Worm (Caenorhabditis elegans) whole organism, L3 larva: ENCODE data around the gene C08F8.9.
"Not testable (repeated sequence)": the region's sequence is repeated elsewhere in the genome, so short reads cannot be mapped to it uniquely, and the experiment has no call there.

Experiments used
- R02D3.7 ChIP-seq: fragments of 150-350 bp; optimal IDR thresholded peaks from 2 replicates; lab custom pipeline; 2014; ENCODE audit warnings: missing biosample characterization, missing genetic modification characterization
- aly-2 ChIP-seq: fragments of 150-350 bp; optimal IDR thresholded peaks from 2 replicates; lab custom pipeline; 2014; ENCODE audit warnings: missing biosample characterization, missing genetic modification characterization
- ama-1 ChIP-seq: fragments of 150-350 bp; optimal IDR thresholded peaks from 2 replicates; lab custom pipeline; 2018
- ceh-16 ChIP-seq: sonication (generic microtip); optimal IDR thresholded peaks from 2 replicates; lab custom pipeline; 2017; ENCODE audit warnings: missing biosample characterization, missing genetic modification characterization
- ceh-28 ChIP-seq: fragments of 150-350 bp; optimal IDR thresholded peaks from 2 replicates; lab custom pipeline; 2014; ENCODE audit warnings: missing biosample characterization, missing genetic modification reagents, missing genetic modification characterization
- ceh-82 ChIP-seq: fragments of 150-350 bp; optimal IDR thresholded peaks from 2 replicates; lab custom pipeline; 2014; ENCODE audit warnings: missing biosample characterization, missing genetic modification characterization
- egl-27 ChIP-seq: sonication (generic microtip); optimal IDR thresholded peaks from 4 replicates; lab custom pipeline; 2017; ENCODE audit warnings: missing biosample characterization, missing genetic modification reagents, missing genetic modification characterization
- egl-5 ChIP-seq: fragments of 150-350 bp; optimal IDR thresholded peaks from 2 replicates; lab custom pipeline; 2017; ENCODE audit warnings: missing biosample characterization, missing genetic modification reagents, missing genetic modification characterization, inconsistent platforms
- elt-1 ChIP-seq: fragments of 150-350 bp; optimal IDR thresholded peaks from 2 replicates; lab custom pipeline; 2014; ENCODE audit warnings: missing biosample characterization, missing genetic modification characterization
- elt-2 ChIP-seq: sonication (generic microtip); optimal IDR thresholded peaks from 2 replicates; lab custom pipeline; 2016; ENCODE audit warnings: missing genetic modification reagents, mild to moderate bottlenecking, missing genetic modification characterization, missing compliant biosample characterization
- elt-3 ChIP-seq, 3 experiments: fragments of 150-350 bp in 1 of 3; sonication (generic microtip) in 2 of 3; optimal IDR thresholded peaks; 2 replicates in 2 of 3; 4 replicates in 1 of 3; lab custom pipeline; 2014 to 2017; ENCODE audit warnings: missing biosample characterization in 3 of 3, missing genetic modification characterization in 3 of 3
- eor-1 ChIP-seq, 2 experiments: fragments of 150-350 bp; optimal IDR thresholded peaks; 2 replicates each; lab custom pipeline; 2014 to 2018; ENCODE audit warnings: missing biosample characterization in 2 of 2, missing genetic modification characterization in 2 of 2
- fkh-10 ChIP-seq: sonication (generic microtip); optimal IDR thresholded peaks from 2 replicates; lab custom pipeline; 2017; ENCODE audit warnings: missing biosample characterization, missing genetic modification reagents, missing genetic modification characterization
- fkh-2 ChIP-seq: fragments of 150-350 bp; optimal IDR thresholded peaks from 2 replicates; lab custom pipeline; 2014; ENCODE audit warnings: missing biosample characterization, missing genetic modification reagents, missing genetic modification characterization
- fos-1 ChIP-seq: fragments of 150-350 bp; optimal IDR thresholded peaks from 2 replicates; lab custom pipeline; 2014; ENCODE audit warnings: missing biosample characterization, missing genetic modification characterization
- hmg-11 ChIP-seq: sonication (generic microtip); optimal IDR thresholded peaks from 2 replicates; lab custom pipeline; 2016; ENCODE audit warnings: missing genetic modification characterization, missing compliant biosample characterization
- jun-1 ChIP-seq: fragments of 150-350 bp; optimal IDR thresholded peaks from 2 replicates; lab custom pipeline; 2014; ENCODE audit warnings: missing biosample characterization, missing genetic modification reagents, missing genetic modification characterization
- lin-15B ChIP-seq: fragments of 150-350 bp; optimal IDR thresholded peaks from 2 replicates; lab custom pipeline; 2014; ENCODE audit warnings: missing biosample characterization, missing genetic modification characterization
- lin-39 ChIP-seq: fragments of 150-350 bp; optimal IDR thresholded peaks from 2 replicates; lab custom pipeline; 2018; ENCODE audit warnings: missing biosample characterization, missing genetic modification reagents, missing genetic modification characterization
- lsy-12 ChIP-seq: sonication (generic microtip); optimal IDR thresholded peaks from 2 replicates; lab custom pipeline; 2016; ENCODE audit warnings: mild to moderate bottlenecking, missing genetic modification characterization, missing compliant biosample characterization
- mml-1 ChIP-seq: fragments of 150-350 bp; sonication (generic microtip); optimal IDR thresholded peaks from 3 replicates; lab custom pipeline; 2014; ENCODE audit warnings: missing biosample characterization, missing genetic modification characterization
- nfya-1 ChIP-seq: sonication (generic microtip); optimal IDR thresholded peaks from 2 replicates; lab custom pipeline; 2017; ENCODE audit warnings: missing genetic modification characterization, mild to moderate bottlenecking, missing compliant biosample characterization, antibody characterized with exemption, moderate library complexity; ENCODE audit not compliant: insufficient read depth
- nhr-11 ChIP-seq: fragments of 150-350 bp; optimal IDR thresholded peaks from 2 replicates; lab custom pipeline; 2014; ENCODE audit warnings: missing biosample characterization, missing genetic modification characterization
- nhr-12 ChIP-seq: fragments of 150-350 bp; optimal IDR thresholded peaks from 2 replicates; lab custom pipeline; 2014; ENCODE audit warnings: missing biosample characterization, missing genetic modification characterization
- nhr-43 ChIP-seq: sonication (generic microtip); optimal IDR thresholded peaks from 2 replicates; lab custom pipeline; 2016; ENCODE audit warnings: mild to moderate bottlenecking, missing genetic modification characterization, missing compliant biosample characterization; ENCODE audit not compliant: poor library complexity, severe bottlenecking
- nhr-67 ChIP-seq: fragments of 150-350 bp; optimal IDR thresholded peaks from 2 replicates; lab custom pipeline; 2014; ENCODE audit warnings: missing biosample characterization, missing genetic modification characterization
- nhr-76 ChIP-seq: fragments of 150-350 bp; sonication (generic microtip); optimal IDR thresholded peaks from 5 replicates; lab custom pipeline; 2014; ENCODE audit warnings: missing biosample characterization, missing genetic modification characterization
- pha-4 ChIP-seq: fragments of 150-350 bp; optimal IDR thresholded peaks from 2 replicates; lab custom pipeline; 2014; ENCODE audit warnings: missing biosample characterization, missing genetic modification reagents, missing genetic modification characterization
- sea-2 ChIP-seq: fragments of 150-350 bp; sonication (generic microtip); optimal IDR thresholded peaks from 4 replicates; lab custom pipeline; 2014; ENCODE audit warnings: missing biosample characterization, missing genetic modification reagents, missing genetic modification characterization
- snpc-4 ChIP-seq: fragments of 150-350 bp; optimal IDR thresholded peaks from 2 replicates; lab custom pipeline; 2014; ENCODE audit warnings: missing biosample characterization, missing genetic modification characterization
- tbx-2 ChIP-seq: sonication (generic microtip); optimal IDR thresholded peaks from 2 replicates; lab custom pipeline; 2016; ENCODE audit warnings: mild to moderate bottlenecking, missing genetic modification characterization, missing compliant biosample characterization
- unc-39 ChIP-seq: sonication (generic microtip); optimal IDR thresholded peaks from 4 replicates; lab custom pipeline; 2017; ENCODE audit warnings: missing biosample characterization, missing genetic modification characterization
- unc-62 ChIP-seq: fragments of 150-350 bp; sonication (generic microtip); optimal IDR thresholded peaks from 4 replicates; lab custom pipeline; 2014; ENCODE audit warnings: missing biosample characterization, missing genetic modification reagents, missing genetic modification characterization
- ztf-4 ChIP-seq: fragments of 150-350 bp; optimal IDR thresholded peaks from 2 replicates; lab custom pipeline; 2014; ENCODE audit warnings: missing biosample characterization, missing genetic modification characterization

Gene C08F8.9

DNA sequence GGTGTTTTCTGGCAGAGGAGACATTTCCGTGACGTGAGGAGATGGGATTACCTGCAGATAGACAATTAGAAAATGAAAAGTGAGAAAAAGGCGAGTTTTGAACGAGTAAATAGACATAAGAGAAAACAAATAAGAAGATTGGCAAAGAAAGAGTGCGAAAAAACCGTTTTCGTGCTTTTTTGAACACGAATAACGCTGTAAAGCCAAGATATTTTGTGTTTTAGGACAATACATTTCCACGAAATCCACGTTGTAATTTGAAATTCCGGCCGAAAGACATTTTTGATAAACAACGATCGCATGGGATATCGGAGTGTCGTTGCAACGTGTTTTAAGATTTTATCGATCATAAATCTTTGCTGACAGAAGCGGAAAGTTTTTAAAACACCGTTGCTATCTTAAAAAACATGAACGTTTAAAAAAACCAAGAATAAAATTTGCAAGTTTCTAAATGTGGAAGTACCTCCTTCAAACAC lies 32.4 kb upstream of the C08F8.9 start, which contains the start of gene adk-1:
TSS of gene adk-1 (minus strand) at position 51 of the 476 bp plus-strand sequence.
- peak; percentile 21 for TF ChIP-seq nfya-1 (tag; lab: Kevin White, UChicago)
- TF ChIP-seq lin-15B, result peak; percentile 44
- no peak for TF ChIP-seq ceh-28 (tag; lab: Kevin White, UChicago)
- no peak for TF ChIP-seq fos-1 (tag; lab: Kevin White, UChicago)
- no peak for TF ChIP-seq unc-62 (GFP tag; lab: Kevin White, UChicago)
- no peak for TF ChIP-seq elt-1 (tag; lab: Kevin White, UChicago)
- TF ChIP-seq sea-2, result no peak
- TF ChIP-seq fkh-10 (GFP tag; lab: Kevin White, UChicago), result no peak
- no peak for TF ChIP-seq R02D3.7
- TF ChIP-seq nhr-12, result no peak
- TF ChIP-seq, all 47 proteins: peak for 2

DNA sequence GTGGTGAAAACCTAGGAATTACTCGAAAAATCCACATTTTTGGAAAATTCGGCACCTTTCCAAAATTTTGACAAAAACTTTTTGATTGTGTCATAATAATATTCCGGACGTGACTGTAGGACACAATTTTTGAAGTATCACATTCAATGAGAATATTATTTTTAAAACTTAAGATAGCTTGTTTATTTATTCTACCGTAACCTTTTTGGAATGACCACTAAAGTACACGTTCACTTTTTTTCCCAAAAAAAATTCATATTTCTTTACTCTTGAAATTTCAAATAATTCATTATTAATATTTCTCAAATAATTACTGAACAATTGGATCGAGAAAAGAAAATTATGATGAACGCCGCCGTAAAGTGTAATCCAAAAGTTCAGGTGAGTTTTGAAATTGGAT lies 28.8 kb upstream of the C08F8.9 start, which contains the start of gene R07H5.9:
TSS of gene R07H5.9 (plus strand) at position 301 of the 400 bp plus-strand sequence.
- TF ChIP-seq fkh-2 (no peak), mml-1 (tag; lab: Kevin White, UChicago) (no peak), unc-39 (no peak), ama-1 (no peak), fos-1 (tag; lab: Kevin White, UChicago) (no peak), unc-62 (GFP tag; lab: Kevin White, UChicago) (no peak), sea-2 (no peak), elt-3 (tag; optimal IDR thresholded peaks at IDR 0.05; lab: Kevin White, UChicago) (no peak), aly-2 (no peak), nhr-76 (tag; lab: Kevin White, UChicago) (no peak), eor-1 (tag; optimal IDR thresholded peaks at IDR 0.05; lab: Kevin White, UChicago) (no peak), ceh-82 (tag; lab: Kevin White, UChicago) (no peak), tbx-2 (no peak), nhr-11 (tag; lab: Kevin White, UChicago) (no peak)
- TF ChIP-seq, all 47 proteins: peak for 0

DNA sequence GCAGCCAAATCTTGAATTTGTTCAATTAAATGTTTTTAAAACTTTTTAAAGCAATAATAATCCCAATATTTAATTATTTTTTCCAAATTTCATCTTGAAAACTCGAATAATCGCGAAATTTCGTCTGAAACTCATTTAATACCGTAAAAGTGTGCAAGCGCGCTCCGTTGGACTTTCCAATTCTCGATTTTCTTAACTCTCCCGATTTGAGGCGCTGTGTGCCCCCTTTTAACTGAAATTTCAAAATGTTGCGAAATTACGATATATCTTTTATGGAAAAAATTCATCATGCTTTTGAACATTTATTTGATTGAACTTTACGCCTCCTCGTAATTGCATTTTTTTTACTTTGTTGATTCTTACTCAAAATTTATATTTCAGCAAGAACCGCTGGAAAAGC lies 24.0 kb upstream of the C08F8.9 start, which contains the start of gene R07H5.11:
TSS of gene R07H5.11 (plus strand) at position 380 of the 400 bp plus-strand sequence.
- not testable (repeated sequence) for TF ChIP-seq nhr-43 (tag; lab: Kevin White, UChicago); ama-1; lsy-12

DNA sequence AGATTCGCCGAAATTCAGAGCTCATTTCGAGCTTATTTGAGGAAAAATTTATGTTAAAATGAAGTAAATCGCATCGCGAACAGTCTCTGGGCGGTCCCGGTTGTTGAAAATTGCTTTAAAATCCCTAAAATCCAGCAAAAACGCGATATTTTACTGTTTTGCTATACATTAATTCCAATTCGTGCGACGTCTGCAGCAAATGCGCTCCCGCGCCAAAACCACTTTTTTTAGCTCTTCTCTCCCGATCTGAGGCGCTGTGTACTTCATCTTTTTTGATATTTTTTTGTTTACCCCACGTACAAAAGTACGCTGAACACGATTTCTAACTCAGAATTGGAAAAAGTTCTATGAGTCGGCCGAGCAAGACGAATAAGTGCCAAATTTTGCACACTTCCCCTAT lies 20.6 kb upstream of the C08F8.9 start, which contains the start of gene R07H5.16:
TSS of gene R07H5.16 (plus strand) at position 348 of the 400 bp plus-strand sequence.
- TF ChIP-seq elt-1, ztf-4, nhr-67 (tag; lab: Kevin White, UChicago): not testable (repeated sequence)

DNA sequence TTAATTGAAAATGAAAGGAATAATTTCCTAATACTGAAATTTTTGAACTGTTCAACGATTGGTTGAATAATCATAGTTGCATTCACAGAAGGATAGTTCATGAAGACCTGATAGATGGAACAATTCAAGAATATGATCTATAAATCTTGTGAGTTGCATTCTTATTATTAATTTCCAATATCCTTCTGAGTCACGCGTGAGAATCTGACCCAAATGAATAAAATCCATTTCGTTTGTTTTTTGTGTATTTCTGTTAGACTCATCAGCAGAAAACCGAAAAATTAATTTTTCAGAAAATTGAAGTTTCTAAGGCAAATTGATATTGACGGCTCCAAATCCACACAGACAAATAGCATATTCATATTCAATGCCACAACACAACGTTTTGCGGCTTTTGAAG lies 11.0 kb upstream of the C08F8.9 start, which contains the start of gene fbxb-79:
TSS of gene fbxb-79 (minus strand) at position 101 of the 400 bp plus-strand sequence.
- TF ChIP-seq nhr-76 (tag; lab: Kevin White, UChicago), result no peak
- TF ChIP-seq jun-1 (tag; lab: Kevin White, UChicago), result no peak
- no peak for TF ChIP-seq ceh-82 (tag; lab: Kevin White, UChicago)
- no peak for TF ChIP-seq elt-2
- TF ChIP-seq ceh-16 (tag; lab: Kevin White, UChicago), result no peak
- no peak for TF ChIP-seq egl-27 (tag; lab: Kevin White, UChicago)
- no peak for TF ChIP-seq hmg-11 (tag; lab: Kevin White, UChicago)
- TF ChIP-seq pha-4, result no peak
- no peak for TF ChIP-seq ceh-28 (tag; lab: Kevin White, UChicago)
- TF ChIP-seq ztf-4 (tag; lab: Kevin White, UChicago), result no peak
- TF ChIP-seq lin-15B, result no peak
- TF ChIP-seq nhr-11 (tag; lab: Kevin White, UChicago), result no peak
- TF ChIP-seq egl-5 (tag; lab: Kevin White, UChicago), result no peak
- no peak for TF ChIP-seq lin-39 (tag; lab: Kevin White, UChicago)
- TF ChIP-seq fos-1 (tag; lab: Kevin White, UChicago), result no peak
- TF ChIP-seq unc-62 (GFP tag; lab: Kevin White, UChicago), result no peak
- TF ChIP-seq fkh-2, result no peak
- TF ChIP-seq unc-39, result no peak
- TF ChIP-seq snpc-4 (tag; lab: Kevin White, UChicago), result no peak
- no peak for TF ChIP-seq elt-1 (tag; lab: Kevin White, UChicago)
- TF ChIP-seq, all 47 proteins: peak for 0
